Worm (Caenorhabditis elegans): ENCODE measurements around the gene ncx-5.
"Not testable (repeated sequence)": the region's sequence is repeated elsewhere in the genome, so short reads cannot be mapped to it uniquely, and the experiment has no call there.

DNA sequence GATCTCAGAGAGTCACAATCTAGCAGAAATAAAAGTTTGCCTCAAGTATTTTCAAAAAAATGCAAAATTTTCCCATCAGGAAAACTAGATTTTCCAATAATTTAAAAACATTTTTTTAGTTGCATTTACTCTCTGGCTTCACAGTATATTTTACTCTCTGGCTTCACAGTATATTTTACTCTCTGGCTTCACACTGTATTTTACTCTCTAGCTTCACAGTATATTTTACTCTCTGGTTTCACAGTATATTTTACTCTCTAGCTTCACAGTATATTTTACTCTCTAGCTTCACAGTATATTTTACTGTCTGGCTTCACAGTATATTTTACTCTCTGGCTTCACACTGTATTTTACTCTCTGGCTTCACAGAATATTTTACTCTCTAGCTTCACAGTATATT lies 40.6 kb downstream of the ncx-5 start:
- TF ChIP-seq med-1 (GFP tag; optimal IDR thresholded peaks at IDR 0.05; ENCODE audit: insufficient read depth); klf-2 (GFP tag; conservative IDR thresholded peaks at IDR 0.05); cog-1 (tag; optimal IDR thresholded peaks at IDR 0.05); T22C8.4 (GFP tag; IDR thresholded peaks at IDR 0.05): not testable (repeated sequence)
- TF ChIP-seq flt-1 (GFP tag; IDR thresholded peaks at IDR 0.05) (peak; percentile 60; the same call in 1 of the 2 replicates), ztf-29 (GFP tag; IDR thresholded peaks at IDR 0.05) (peak; percentile 51; the same call in 1 of the 2 replicates), ztf-23 (GFP tag; IDR thresholded peaks at IDR 0.05) (peak; percentile 54; the same call in 1 of the 2 replicates), ref-1 (GFP tag; conservative IDR thresholded peaks at IDR 0.05) (0 out of 2 replicates have a peak, but pooled peaks have one; percentile 53), tab-1 (GFP tag; IDR thresholded peaks at IDR 0.05) (0 out of 2 replicates have a peak, but pooled peaks have one; percentile 6)

Measured in whole organism, midembryonic.